Fruit fly (Drosophila melanogaster) S2 (cell line): Measurements from ENCODE around the gene CG10182.

Experiments used
- CG8478 ChIP-seq: fragments of >200 bp; optimal IDR thresholded peaks from 2 replicates; lab custom pipeline; 2018
- CTCF ChIP-seq, 2 experiments: fragments of >200 bp; optimal IDR thresholded peaks; 2 replicates each; lab custom pipeline; 2018

- no peak for TF ChIP-seq CTCF (optimal IDR thresholded peaks at IDR 0.05; lab: Kevin White, UChicago)
- no peak for TF ChIP-seq CG8478 (lab: Kevin White, UChicago)
Measured at dm6 chr3R:23601346-23601817, 11.8 kb upstream of the CG10182 start.
